Worm (Caenorhabditis elegans): ENCODE measurements around the gene col-88.
A peak's percentile ranks its signal among the peaks of the same experiment; 100 is the strongest.

- peak; percentile 86 for TF ChIP-seq him-1 (tag; optimal IDR thresholded peaks at IDR 0.05)
- no peak for TF ChIP-seq W03F9.2 (tag; optimal IDR thresholded peaks at IDR 0.05)
Observed at ce11 chrIII:25582-25996, 15.3 kb upstream of the col-88 start.
